Fruit fly (Drosophila melanogaster) whole organism, prepupa: ENCODE results near the gene Cyp313a2.
A peak's percentile ranks its signal among the peaks of the same experiment; 100 is the strongest.

Source experiments
- CG10631 ChIP-seq: fragments of 200-800 bp; sonication (Bioruptor generic); optimal IDR thresholded peaks from 2 replicates; lab custom pipeline; 2016; ENCODE audit warnings: missing biosample characterization, missing genetic modification characterization
- CG10669 ChIP-seq: fragments of 200-800 bp; sonication (Bioruptor generic); optimal IDR thresholded peaks from 3 replicates; lab custom pipeline; 2018; ENCODE audit warnings: missing biosample characterization, mild to moderate bottlenecking, missing genetic modification characterization, moderate library complexity
- CG15336 ChIP-seq: fragments of 200-800 bp; sonication (Bioruptor generic); IDR thresholded peaks from 2 replicates; pipeline ENCODE4 v1.3.6; 2022; ENCODE audit warnings: missing biosample characterization, missing genetic modification characterization
- CG1621 ChIP-seq: fragments of 200-800 bp; sonication (Bioruptor generic); optimal IDR thresholded peaks from 3 replicates; lab custom pipeline; 2018; ENCODE audit warnings: missing biosample characterization, mild to moderate bottlenecking, missing genetic modification characterization
- CG32006 ChIP-seq: fragments of 200-800 bp; sonication (Bioruptor generic); optimal IDR thresholded peaks from 3 replicates; lab custom pipeline; 2017; ENCODE audit warnings: missing biosample characterization, mild to moderate bottlenecking, missing genetic modification characterization
- CG4318 ChIP-seq: fragments of 200-800 bp; sonication (Bioruptor generic); optimal IDR thresholded peaks from 3 replicates; lab custom pipeline; 2017; ENCODE audit warnings: missing biosample characterization, mild to moderate bottlenecking, missing genetic modification characterization
- CG6276 ChIP-seq: fragments of 200-800 bp; sonication (Bioruptor generic); optimal IDR thresholded peaks from 2 replicates; lab custom pipeline; 2017; ENCODE audit warnings: missing biosample characterization, mild to moderate bottlenecking, missing genetic modification characterization
- CG6792 ChIP-seq: fragments of 200-800 bp; sonication (Bioruptor generic); optimal IDR thresholded peaks from 3 replicates; lab custom pipeline; 2016; ENCODE audit warnings: missing biosample characterization, missing genetic modification characterization
- CG6854 ChIP-seq: fragments of 200-800 bp; sonication (Bioruptor generic); optimal IDR thresholded peaks from 2 replicates; lab custom pipeline; 2017; ENCODE audit warnings: missing biosample characterization, mild to moderate bottlenecking, missing genetic modification characterization
- CG8119 ChIP-seq: fragments of 200-800 bp; sonication (Bioruptor generic); IDR thresholded peaks from 3 replicates; pipeline ENCODE4 v1.3.6; 2022; ENCODE audit warnings: missing biosample characterization, missing genetic modification characterization
- CG8319 ChIP-seq: fragments of 200-800 bp; sonication (Bioruptor generic); optimal IDR thresholded peaks from 3 replicates; lab custom pipeline; 2016; ENCODE audit warnings: missing biosample characterization, missing genetic modification characterization
- CG8632 ChIP-seq: fragments of 200-800 bp; sonication (Bioruptor generic); optimal IDR thresholded peaks from 3 replicates; lab custom pipeline; 2016; ENCODE audit warnings: missing biosample characterization, missing genetic modification characterization
- Eip75B ChIP-seq: fragments of 200-800 bp; sonication (Bioruptor generic); optimal IDR thresholded peaks from 3 replicates; lab custom pipeline; 2016; ENCODE audit warnings: missing biosample characterization, missing genetic modification characterization
- Eip78C ChIP-seq: fragments of 200-800 bp; sonication (Bioruptor generic); peaks from one replicate; lab custom pipeline; 2016; ENCODE audit warnings: missing biosample characterization, missing genetic modification characterization
- Ets21C ChIP-seq: fragments of 200-800 bp; sonication (Bioruptor generic); optimal IDR thresholded peaks from 3 replicates; lab custom pipeline; 2016; ENCODE audit warnings: missing biosample characterization, missing genetic modification characterization
- Ets96B ChIP-seq: fragments of 200-800 bp; optimal IDR thresholded peaks from 2 replicates; lab custom pipeline; 2019; ENCODE audit warnings: missing biosample characterization, mild to moderate bottlenecking, missing genetic modification characterization, moderate library complexity
- Hr38 ChIP-seq: sonication (Bioruptor generic); optimal IDR thresholded peaks from 2 replicates; lab custom pipeline; 2016; ENCODE audit warnings: missing biosample characterization, missing genetic modification characterization
- Hr39 ChIP-seq: fragments of 200-800 bp; sonication (Bioruptor generic); optimal IDR thresholded peaks from 2 replicates; lab custom pipeline; 2016; ENCODE audit warnings: missing biosample characterization, missing genetic modification characterization
- Hr4 ChIP-seq: fragments of 200-800 bp; sonication (Bioruptor generic); optimal IDR thresholded peaks from 3 replicates; lab custom pipeline; 2016; ENCODE audit warnings: missing biosample characterization, missing genetic modification characterization
- Met ChIP-seq: fragments of 200-800 bp; sonication (Bioruptor generic); optimal IDR thresholded peaks from 3 replicates; lab custom pipeline; 2016; ENCODE audit warnings: missing biosample characterization, missing genetic modification characterization
- Smox ChIP-seq: fragments of 200-800 bp; sonication (Bioruptor generic); optimal IDR thresholded peaks from 3 replicates; lab custom pipeline; 2016; ENCODE audit warnings: missing biosample characterization, missing genetic modification characterization
- Sox14 ChIP-seq: fragments of 200-800 bp; sonication (Bioruptor generic); optimal IDR thresholded peaks from 3 replicates; lab custom pipeline; 2016; ENCODE audit warnings: missing biosample characterization, missing genetic modification characterization
- Sox15 ChIP-seq: fragments of 200-800 bp; sonication (Bioruptor generic); optimal IDR thresholded peaks from 3 replicates; lab custom pipeline; 2016; ENCODE audit warnings: missing biosample characterization, missing genetic modification characterization
- dac ChIP-seq: fragments of 200-800 bp; sonication (Bioruptor generic); optimal IDR thresholded peaks from 2 replicates; lab custom pipeline; 2017; ENCODE audit warnings: missing biosample characterization, mild to moderate bottlenecking, missing genetic modification characterization
- dsx ChIP-seq: fragments of 200-800 bp; optimal IDR thresholded peaks from 3 replicates; lab custom pipeline; 2019; ENCODE audit warnings: missing biosample characterization, mild to moderate bottlenecking, missing genetic modification characterization, moderate library complexity; ENCODE audit not compliant: poor library complexity, severe bottlenecking
- eg ChIP-seq: fragments of 200-800 bp; sonication (Bioruptor generic); IDR thresholded peaks from 3 replicates; pipeline ENCODE4 v1.3.6; 2022; ENCODE audit warnings: missing biosample characterization, missing genetic modification characterization
- esn ChIP-seq: fragments of 200-800 bp; sonication (Bioruptor generic); optimal IDR thresholded peaks from 2 replicates; lab custom pipeline; 2016; ENCODE audit warnings: missing biosample characterization, mild to moderate bottlenecking, missing genetic modification characterization, moderate library complexity
- spab ChIP-seq: fragments of 200-800 bp; sonication (Bioruptor generic); optimal IDR thresholded peaks from 2 replicates; lab custom pipeline; 2017; ENCODE audit warnings: missing biosample characterization, mild to moderate bottlenecking, missing genetic modification characterization, missing genetic modification reagents
- ss ChIP-seq, 2 experiments: fragments of 200-800 bp; sonication (Bioruptor generic); optimal IDR thresholded peaks; 2 replicates in 1 of 2; 3 replicates in 1 of 2; lab custom pipeline; 2017 to 2018; ENCODE audit warnings: mild to moderate bottlenecking in 2 of 2, missing biosample characterization in 2 of 2, missing genetic modification characterization in 2 of 2, moderate library complexity in 1 of 2
- svp ChIP-seq: fragments of 200-800 bp; sonication (Bioruptor generic); peaks from one replicate; lab custom pipeline; 2016; ENCODE audit warnings: missing biosample characterization, missing genetic modification characterization
- topi ChIP-seq: fragments of 200-800 bp; sonication (Bioruptor generic); optimal IDR thresholded peaks from 3 replicates; lab custom pipeline; 2016; ENCODE audit warnings: missing biosample characterization, missing genetic modification characterization

Cyp313a2 gene

dm6 chr3R:12270590-12270989, 33.9 kb upstream of the Cyp313a2 start, which contains the start of gene CG17738:
Gene CG17738 (plus strand): TSS chr3R:12270890.
- TF ChIP-seq ss (GFP tag; optimal IDR thresholded peaks at IDR 0.05; lab: Kevin White, UChicago) (no peak), CG8319 (no peak), Hr39 (no peak), Sox14 (no peak), dac (GFP tag; lab: Kevin White, UChicago) (no peak), CG8119 (GFP tag; lab: Robert Waterston, UW) (no peak), Eip75B (no peak)

DNA sequence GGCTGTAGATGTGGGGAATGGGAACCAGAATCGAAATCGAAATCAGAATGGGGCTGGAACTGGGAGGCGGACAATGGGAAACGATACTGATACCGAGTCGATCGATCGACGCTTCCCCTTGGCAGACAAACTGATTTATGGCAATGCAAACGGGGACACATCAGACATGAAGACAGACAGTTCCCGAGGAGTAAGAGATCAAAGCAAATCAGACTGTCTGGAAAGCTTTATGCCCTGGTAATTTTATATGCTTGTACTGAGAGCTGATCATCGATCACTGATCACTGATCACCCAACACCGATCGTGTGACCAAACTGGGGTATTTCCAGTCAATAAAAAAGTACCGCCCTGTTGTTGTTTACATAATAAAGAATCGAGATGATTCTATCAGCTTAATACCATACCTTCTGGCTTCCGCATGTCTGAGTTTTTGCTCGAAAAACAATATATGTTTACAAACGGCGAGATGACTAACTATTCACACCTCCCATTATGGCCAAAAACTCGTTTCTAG, 33.2 kb upstream of the Cyp313a2 start:
- TF ChIP-seq CG15336 (GFP tag; lab: Robert Waterston, UW) (no peak), svp (peak; percentile 100), CG6792 (GFP tag; lab: Kevin White, UChicago) (no peak)

DNA sequence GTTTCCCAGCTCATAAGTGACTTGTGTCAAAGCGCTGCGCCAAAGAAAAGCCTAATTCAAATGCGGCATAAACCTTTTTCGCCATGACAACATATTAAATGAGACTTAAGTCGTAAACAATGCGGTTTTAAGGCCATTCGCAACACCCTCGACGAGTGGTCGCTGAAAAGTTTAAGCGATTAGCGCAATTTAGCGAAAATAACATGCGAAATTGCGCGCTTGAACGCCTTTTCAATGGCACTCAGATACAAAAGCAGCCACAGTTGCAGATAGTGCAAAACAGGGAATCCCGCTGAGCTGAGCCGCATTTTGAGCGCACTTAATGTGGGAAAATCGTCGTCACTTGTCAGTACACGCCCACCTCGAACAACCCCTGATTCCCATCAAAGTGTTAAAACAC, 24.0 kb upstream of the Cyp313a2 start, which contains the start of gene CG44038:
CG44038 (plus strand) TSS at position 301 of the 400 bp plus-strand sequence.
- TF ChIP-seq Hr38 (GFP tag; lab: Kevin White, UChicago) = no peak
- no peak for TF ChIP-seq CG6854
- TF ChIP-seq CG32006 (GFP tag; lab: Kevin White, UChicago) = no peak

- no peak for TF ChIP-seq CG1621
- TF ChIP-seq dsx (GFP tag; lab: Kevin White, UChicago) = no peak
- TF ChIP-seq esn (GFP tag; lab: Kevin White, UChicago) = no peak
- TF ChIP-seq Hr39 = no peak
- TF ChIP-seq CG4318 (GFP tag; lab: Kevin White, UChicago) = no peak
- TF ChIP-seq Ets96B = no peak
- TF ChIP-seq Hr38 (GFP tag; lab: Kevin White, UChicago) = no peak
These were observed 23.1 kb upstream of the Cyp313a2 start for dm6 chr3R:12259819-12260218.

DNA sequence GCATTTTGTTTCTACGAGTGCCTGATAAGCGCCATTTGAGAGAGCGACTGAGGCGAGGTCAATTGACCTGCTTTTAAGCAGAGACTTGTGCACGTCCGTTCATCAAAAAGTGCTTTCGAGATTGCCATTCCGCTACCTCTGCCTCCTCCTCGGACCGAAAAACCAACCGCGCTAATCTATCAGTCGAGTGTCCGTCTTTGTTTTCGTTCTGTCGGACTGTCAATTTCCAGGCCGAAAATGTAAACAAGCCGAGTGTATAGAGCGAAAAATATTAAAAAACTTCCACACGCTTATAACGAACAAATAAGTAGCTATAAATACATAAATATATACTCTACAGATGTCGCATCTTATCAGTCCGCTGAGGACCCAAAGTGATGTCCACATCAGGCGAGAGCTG, 22.3 kb upstream of the Cyp313a2 start:
- TF ChIP-seq Eip78C = peak; percentile 58
- no peak for TF ChIP-seq Smox (GFP tag; lab: Kevin White, UChicago)
- no peak for TF ChIP-seq Hr4 (GFP tag; lab: Kevin White, UChicago)
- no peak for TF ChIP-seq CG6276
- peak; percentile 100 for TF ChIP-seq svp
- TF ChIP-seq, all 60 proteins: peak for 2

DNA sequence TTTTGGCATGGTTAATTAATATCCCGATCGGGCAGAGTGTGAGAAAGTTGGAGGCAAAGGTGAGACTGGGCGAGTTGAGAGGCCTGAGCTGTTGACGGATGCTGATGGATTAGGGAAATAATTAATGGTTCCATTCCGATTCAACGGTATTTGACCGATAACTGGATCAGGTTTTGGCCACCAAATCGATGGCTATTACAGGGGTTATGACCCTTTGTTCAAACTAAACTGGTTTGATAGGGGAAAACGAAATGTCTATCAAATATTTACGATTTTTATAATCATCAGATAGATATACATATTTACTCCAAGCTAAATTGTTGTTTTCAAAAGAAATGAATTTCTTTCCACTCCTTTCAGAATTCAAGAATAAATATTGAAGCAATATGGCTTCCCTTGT, 21.7 kb upstream of the Cyp313a2 start, which contains the start of the genes CG44037 and svp:
CG44037 (plus strand) TSS at position 301 of the 400 bp plus-strand sequence.
svp (plus strand) TSS at position 301 of the 400 bp plus-strand sequence.
- no peak for TF ChIP-seq CG4318 (GFP tag; lab: Kevin White, UChicago)
- TF ChIP-seq CG10669 (GFP tag; lab: Kevin White, UChicago) = no peak
- no peak for TF ChIP-seq topi (GFP tag; lab: Kevin White, UChicago)
- TF ChIP-seq CG10631 (GFP tag; lab: Kevin White, UChicago) = no peak
- no peak for TF ChIP-seq Ets21C (GFP tag; lab: Kevin White, UChicago)
- TF ChIP-seq spab (GFP tag; lab: Kevin White, UChicago) = no peak
- no peak for TF ChIP-seq Eip75B
- no peak for TF ChIP-seq eg
- TF ChIP-seq Sox15 (GFP tag; lab: Kevin White, UChicago) = no peak
- TF ChIP-seq svp = no peak
- TF ChIP-seq Met (GFP tag; lab: Kevin White, UChicago) = no peak
- no peak for TF ChIP-seq CG6854
- TF ChIP-seq ss (GFP tag; optimal IDR thresholded peaks at IDR 0.05; lab: Kevin White, UChicago) = no peak
- TF ChIP-seq CG15336 (GFP tag; lab: Robert Waterston, UW) = no peak
- TF ChIP-seq CG8632 (GFP tag; lab: Kevin White, UChicago) = no peak
